Fruit fly (Drosophila melanogaster): ENCODE measurements around the gene CG14711.

The CG14711 gene

DNA sequence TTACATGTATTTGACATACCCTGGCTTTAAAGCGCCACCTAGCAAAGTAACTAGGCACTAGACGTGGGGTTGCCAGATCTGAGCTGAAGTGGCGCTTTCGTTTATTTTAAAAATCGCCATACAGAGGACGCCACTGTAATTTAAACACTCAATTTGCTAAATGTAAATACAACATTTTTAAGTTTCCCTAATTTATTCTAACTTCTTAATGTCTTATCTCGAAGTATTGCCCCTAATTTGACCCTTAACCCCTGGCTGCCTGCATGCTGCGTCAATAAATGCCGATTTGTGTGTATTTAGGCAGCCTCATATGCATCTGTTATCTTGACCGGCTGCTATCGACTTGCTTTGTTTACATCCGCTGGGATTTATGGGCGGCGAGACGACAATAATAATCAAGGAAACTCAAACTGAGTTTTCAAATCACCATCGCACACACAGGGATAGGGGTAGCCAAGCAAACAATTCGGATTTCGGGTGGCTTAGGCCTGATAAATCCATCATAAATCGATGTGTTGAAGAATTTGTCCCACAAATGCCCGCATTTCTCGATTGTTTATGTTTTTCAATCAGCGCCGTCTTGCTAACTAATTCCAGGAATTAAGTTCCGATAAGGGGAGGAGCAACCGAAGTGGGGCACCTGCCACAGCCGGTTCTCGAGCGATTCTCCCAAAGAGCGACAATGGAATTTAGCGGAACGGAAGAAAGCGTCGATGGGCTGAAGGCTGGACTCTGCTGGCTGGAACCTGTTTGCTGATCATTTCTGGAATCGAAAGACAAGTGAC lies 9.7 kb upstream of the CG14711 start (continued):
- TF ChIP-seq CG17568 (GFP tag; optimal IDR thresholded peaks at IDR 0.05): no peak
- peak; percentile 100 for TF ChIP-seq CTCF (GFP tag; optimal IDR thresholded peaks at IDR 0.05)
- TF ChIP-seq NK7.1 (GFP tag; optimal IDR thresholded peaks at IDR 0.05): peak; percentile 51
- no peak for TF ChIP-seq schlank (tag; optimal IDR thresholded peaks at IDR 0.05)
- peak; percentile 35 for TF ChIP-seq tup (GFP tag; optimal IDR thresholded peaks at IDR 0.05)
- peak; percentile 46 for TF ChIP-seq HmgD (GFP tag; optimal IDR thresholded peaks at IDR 0.05)
- peak; percentile 56 for TF ChIP-seq Xrp1 (GFP tag; IDR thresholded peaks at IDR 0.05)
- TF ChIP-seq CG4820 (GFP tag; optimal IDR thresholded peaks at IDR 0.05): peak; percentile 72
- TF ChIP-seq wor (GFP tag; IDR thresholded peaks at IDR 0.05): no peak
- TF ChIP-seq CG18262 (tag; optimal IDR thresholded peaks at IDR 0.05): peak; percentile 67
- TF ChIP-seq D19B (GFP tag; optimal IDR thresholded peaks at IDR 0.05): no peak
- TF ChIP-seq CG9876 (GFP tag; optimal IDR thresholded peaks at IDR 0.05): peak; percentile 74
- peak; percentile 66; the same call in 2 of the 3 replicates for TF ChIP-seq ase (GFP tag; IDR thresholded peaks at IDR 0.05)
- TF ChIP-seq lilli (GFP tag; optimal IDR thresholded peaks at IDR 0.05): peak; percentile 66
- peak; percentile 73 for TF ChIP-seq amos (GFP tag; IDR thresholded peaks at IDR 0.05; ENCODE audit: partially characterized antibody)
- peak; percentile 78 for TF ChIP-seq Hr3 (GFP tag; optimal IDR thresholded peaks at IDR 0.05)
- no peak for TF ChIP-seq CG3726 (GFP tag; IDR thresholded peaks at IDR 0.05)
- peak; percentile 47 for TF ChIP-seq Dad (GFP tag; optimal IDR thresholded peaks at IDR 0.05)
- TF ChIP-seq CG7786 (GFP tag; optimal IDR thresholded peaks at IDR 0.05): peak; percentile 34
- TF ChIP-seq BEAF-32 (GFP tag; optimal IDR thresholded peaks at IDR 0.05): peak; percentile 16
- TF ChIP-seq CG1233 (GFP tag; optimal IDR thresholded peaks at IDR 0.05): peak; percentile 44
- peak; percentile 33 for TF ChIP-seq lab (GFP tag; optimal IDR thresholded peaks at IDR 0.05)
- TF ChIP-seq NC2β (GFP tag; optimal IDR thresholded peaks at IDR 0.05): peak; percentile 68
- TF ChIP-seq CG3163 (GFP tag; optimal IDR thresholded peaks at IDR 0.05): peak; percentile 44
- TF ChIP-seq ewg (GFP tag; optimal IDR thresholded peaks at IDR 0.05): peak; percentile 5
- TF ChIP-seq Mrtf (GFP tag; IDR thresholded peaks at IDR 0.05): peak; percentile 67; the same call in 2 of the 3 replicates
- peak; percentile 48 for TF ChIP-seq Camta (GFP tag; optimal IDR thresholded peaks at IDR 0.05)
- peak; percentile 97 for TF ChIP-seq Med (GFP tag)
- TF ChIP-seq CG18476 (GFP tag; optimal IDR thresholded peaks at IDR 0.05): peak; percentile 0
- TF ChIP-seq CG11398 (GFP tag; optimal IDR thresholded peaks at IDR 0.05): peak; percentile 45
- TF ChIP-seq Asciz (GFP tag; optimal IDR thresholded peaks at IDR 0.05): no peak
- no peak for TF ChIP-seq Poxn (GFP tag; IDR thresholded peaks at IDR 0.05)
- peak; percentile 78 for TF ChIP-seq dysf (GFP tag; IDR thresholded peaks at IDR 0.05)
- TF ChIP-seq kni (GFP tag; optimal IDR thresholded peaks at IDR 0.05): peak; percentile 19
- TF ChIP-seq vvl (GFP tag; IDR thresholded peaks at IDR 0.05): peak; percentile 82
- peak; percentile 22 for TF ChIP-seq Antp (GFP tag; optimal IDR thresholded peaks at IDR 0.05)
- TF ChIP-seq CG4617 (GFP tag; optimal IDR thresholded peaks at IDR 0.05; ENCODE audit: borderline replicate concordance): peak; percentile 18
- TF ChIP-seq slbo (GFP tag; IDR thresholded peaks at IDR 0.05): peak; percentile 90
- TF ChIP-seq Ada2b (GFP tag; IDR thresholded peaks at IDR 0.05): peak; percentile 40; the same call in 1 of the 2 replicates
- peak; percentile 89 for TF ChIP-seq CG11247 (GFP tag; IDR thresholded peaks at IDR 0.05)
- peak; percentile 35 for TF ChIP-seq Bdp1 (GFP tag; optimal IDR thresholded peaks at IDR 0.05)
- no peak; the same call in 1 of the 2 replicates for TF ChIP-seq dan (GFP tag; IDR thresholded peaks at IDR 0.05)
- peak; percentile 71 for TF ChIP-seq CG7839 (tag; optimal IDR thresholded peaks at IDR 0.05)
- peak; percentile 54 for TF ChIP-seq CG9215 (GFP tag; IDR thresholded peaks at IDR 0.05)
- TF ChIP-seq CG17361 (GFP tag; IDR thresholded peaks at IDR 0.05): peak; percentile 73
- peak; percentile 93 for TF ChIP-seq NFAT (GFP tag; IDR thresholded peaks at IDR 0.05)
- peak; percentile 1 for TF ChIP-seq ATbp (GFP tag; optimal IDR thresholded peaks at IDR 0.05)
- TF ChIP-seq nau (GFP tag; optimal IDR thresholded peaks at IDR 0.05): peak; percentile 18

Measured in whole organism, embryonic.